Worm (Caenorhabditis elegans): Measurements from ENCODE around the gene bli-1.

- no peak for TF ChIP-seq ceh-16 (tag; optimal IDR thresholded peaks at IDR 0.05)
- TF ChIP-seq dmd-4 (tag; optimal IDR thresholded peaks at IDR 0.05), result no peak
- no peak for TF ChIP-seq unc-62 (GFP tag; optimal IDR thresholded peaks at IDR 0.05)
- TF ChIP-seq zag-1 (tag; optimal IDR thresholded peaks at IDR 0.05), result no peak
- TF ChIP-seq nhr-11 (tag; optimal IDR thresholded peaks at IDR 0.05), result no peak
- no peak for TF ChIP-seq unc-39 (tag; optimal IDR thresholded peaks at IDR 0.05)
- no peak for TF ChIP-seq nhr-23 (tag; optimal IDR thresholded peaks at IDR 0.05)
- no peak for TF ChIP-seq nhr-6 (tag; optimal IDR thresholded peaks at IDR 0.05)
These were observed 28.6 kb upstream of the bli-1 start for ce11 chrII:10680130-10680529.
